Worm (Caenorhabditis elegans) whole organism, L4 larva: ENCODE results near the gene H13N06.7.

Source experiments
- D1046.2 ChIP-seq: fragments of 200-800 bp; sonication (Bioruptor generic); IDR thresholded peaks from 2 replicates; pipeline ENCODE4 v1.3.6; 2022; ENCODE audit warnings: missing genetic modification characterization, missing compliant biosample characterization
- F49E8.2 ChIP-seq: sonication (generic microtip); optimal IDR thresholded peaks from 2 replicates; lab custom pipeline; 2016; ENCODE audit warnings: missing compliant biosample characterization, mild to moderate bottlenecking, missing genetic modification characterization, borderline replicate concordance
- T20F7.1 ChIP-seq: fragments of 200-800 bp; sonication (Bioruptor generic); optimal IDR thresholded peaks from 2 replicates; lab custom pipeline; 2018; ENCODE audit warnings: mild to moderate bottlenecking, missing genetic modification characterization, missing compliant biosample characterization
- Y48G9A.11 ChIP-seq: fragments of 200-800 bp; sonication (Bioruptor generic); IDR thresholded peaks from 2 replicates; pipeline ENCODE4 v1.3.6; 2022; ENCODE audit warnings: missing genetic modification reagents, missing genetic modification characterization, missing compliant biosample characterization
- Y5F2A.4 ChIP-seq: fragments of 200-800 bp; sonication (Bioruptor generic); optimal IDR thresholded peaks from 2 replicates; lab custom pipeline; 2018; ENCODE audit warnings: mild to moderate bottlenecking, missing genetic modification characterization, missing compliant biosample characterization
- ZK337.2 ChIP-seq: fragments of 200-800 bp; sonication (Bioruptor generic); IDR thresholded peaks from 2 replicates; pipeline ENCODE4 v1.3.6; 2022; ENCODE audit warnings: missing genetic modification reagents, missing genetic modification characterization, missing compliant biosample characterization
- ZK546.5 ChIP-seq, 2 experiments: sonication (generic microtip); optimal IDR thresholded peaks; 2 replicates each; lab custom pipeline; 2017; ENCODE audit warnings: missing biosample characterization in 2 of 2, missing genetic modification characterization in 2 of 2
- aha-1 ChIP-seq: fragments of 150-350 bp; peaks from one replicate; lab custom pipeline; 2014; ENCODE audit warnings: missing biosample characterization, missing genetic modification characterization
- aly-2 ChIP-seq: sonication (generic microtip); optimal IDR thresholded peaks from 2 replicates; lab custom pipeline; 2018; ENCODE audit warnings: missing biosample characterization, missing genetic modification characterization
- dmd-9 ChIP-seq: fragments of 200-800 bp; sonication (Bioruptor generic); IDR thresholded peaks from 2 replicates; pipeline ENCODE4 v1.3.6; 2022; ENCODE audit warnings: missing genetic modification reagents, missing genetic modification characterization, missing compliant biosample characterization
- dve-1 ChIP-seq: sonication (generic microtip); optimal IDR thresholded peaks from 2 replicates; lab custom pipeline; 2017; ENCODE audit warnings: antibody characterized with exemption, mild to moderate bottlenecking, missing genetic modification characterization, missing compliant biosample characterization; ENCODE audit not compliant: insufficient read depth
- egl-43 ChIP-seq: fragments of 200-800 bp; sonication (Bioruptor generic); IDR thresholded peaks from 2 replicates; pipeline ENCODE4 v1.3.6; 2022; ENCODE audit warnings: missing genetic modification reagents, missing genetic modification characterization, missing compliant biosample characterization
- hlh-11 ChIP-seq: fragments of 200-800 bp; sonication (Bioruptor generic); optimal IDR thresholded peaks from 2 replicates; lab custom pipeline; 2018; ENCODE audit warnings: mild to moderate bottlenecking, missing genetic modification characterization, missing compliant biosample characterization
- lim-7 ChIP-seq: fragments of 200-800 bp; sonication (Bioruptor generic); IDR thresholded peaks from 2 replicates; pipeline ENCODE4 v1.3.6; 2022; ENCODE audit warnings: missing genetic modification characterization, missing compliant biosample characterization
- lin-13 ChIP-seq: fragments of 150-350 bp; optimal IDR thresholded peaks from 2 replicates; lab custom pipeline; 2014; ENCODE audit warnings: missing biosample characterization, missing genetic modification reagents, missing genetic modification characterization
- lin-29 ChIP-seq: fragments of 200-800 bp; sonication (Bioruptor generic); IDR thresholded peaks from 2 replicates; pipeline ENCODE4 v1.3.6; 2022; ENCODE audit warnings: missing genetic modification reagents, missing genetic modification characterization, missing compliant biosample characterization
- lin-38 ChIP-seq: fragments of 200-800 bp; sonication (Bioruptor generic); IDR thresholded peaks from 2 replicates; pipeline ENCODE4 v1.3.6; 2022; ENCODE audit warnings: missing genetic modification reagents, missing genetic modification characterization, missing compliant biosample characterization
- mep-1 ChIP-seq: fragments of 150-350 bp; sonication (generic microtip); optimal IDR thresholded peaks from 3 replicates; lab custom pipeline; 2014; ENCODE audit warnings: missing biosample characterization, missing genetic modification characterization
- mes-2 ChIP-seq: sonication (generic microtip); optimal IDR thresholded peaks from 2 replicates; lab custom pipeline; 2016; ENCODE audit warnings: missing genotype, mild to moderate bottlenecking, missing genetic modification characterization, missing compliant biosample characterization; ENCODE audit not compliant: poor library complexity, severe bottlenecking
- mxl-3 ChIP-seq: fragments of 200-800 bp; sonication (Bioruptor generic); optimal IDR thresholded peaks from 2 replicates; lab custom pipeline; 2018; ENCODE audit warnings: mild to moderate bottlenecking, missing genetic modification characterization, missing compliant biosample characterization
- nhr-10 ChIP-seq: fragments of 150-350 bp; optimal IDR thresholded peaks from 2 replicates; lab custom pipeline; 2014; ENCODE audit warnings: missing biosample characterization, missing genetic modification characterization
- nhr-28 ChIP-seq: fragments of 150-350 bp; optimal IDR thresholded peaks from 2 replicates; lab custom pipeline; 2014; ENCODE audit warnings: missing biosample characterization, missing genetic modification characterization
- pha-4 ChIP-seq, 2 experiments: fragments of 150-350 bp in 1 of 2; fragments of 200-800 bp in 1 of 2; sonication (Bioruptor generic) in 1 of 2; IDR thresholded peaks in 1 of 2; optimal IDR thresholded peaks in 1 of 2; 2 replicates each; pipeline versions ENCODE4 v1.3.6 to Lab custom; 2014 to 2022; ENCODE audit warnings: missing genetic modification characterization in 2 of 2, missing genetic modification reagents in 2 of 2, missing biosample characterization in 1 of 2, missing compliant biosample characterization in 1 of 2
- php-3 ChIP-seq: fragments of 200-800 bp; sonication (Bioruptor generic); IDR thresholded peaks from 2 replicates; pipeline ENCODE4 v1.3.6; 2022; ENCODE audit warnings: missing genetic modification reagents, missing genetic modification characterization, missing compliant biosample characterization
- rbr-2 ChIP-seq: sonication (generic microtip); optimal IDR thresholded peaks from 2 replicates; lab custom pipeline; 2016; ENCODE audit warnings: missing genotype, missing genetic modification characterization, missing compliant biosample characterization
- set-16 ChIP-seq: fragments of 200-800 bp; sonication (Bioruptor generic); IDR thresholded peaks from 2 replicates; pipeline ENCODE4 v1.3.6; 2022; ENCODE audit warnings: missing genetic modification reagents, missing genetic modification characterization, missing compliant biosample characterization
- skn-1 ChIP-seq: fragments of 150-350 bp; optimal IDR thresholded peaks from 2 replicates; lab custom pipeline; 2014; ENCODE audit warnings: missing biosample characterization, missing genetic modification characterization
- snpc-1.2 ChIP-seq: fragments of 200-800 bp; sonication (Bioruptor generic); IDR thresholded peaks from 2 replicates; pipeline ENCODE4 v1.3.6; 2022; ENCODE audit warnings: missing genetic modification reagents, missing genetic modification characterization, missing compliant biosample characterization
- spr-3 ChIP-seq: fragments of 200-800 bp; sonication (Bioruptor generic); optimal IDR thresholded peaks from 2 replicates; lab custom pipeline; 2018; ENCODE audit warnings: mild to moderate bottlenecking, missing genetic modification characterization, missing compliant biosample characterization
- tag-97 ChIP-seq: fragments of 200-800 bp; sonication (Bioruptor generic); IDR thresholded peaks from 2 replicates; pipeline ENCODE4 v1.3.6; 2022; ENCODE audit warnings: missing genetic modification characterization, missing compliant biosample characterization
- unc-39 ChIP-seq: sonication (generic microtip); optimal IDR thresholded peaks from 2 replicates; lab custom pipeline; 2017; ENCODE audit warnings: missing biosample characterization, missing genetic modification characterization
- unc-62 ChIP-seq, 3 experiments: fragments of 150-350 bp in 1 of 3; sonication (generic microtip); optimal IDR thresholded peaks in 2 of 3; peaks in 1 of 3; 1 replicate in 1 of 3; 2 replicates in 2 of 3; lab custom pipeline; 2014 to 2017; ENCODE audit warnings: missing biosample characterization in 3 of 3, missing genetic modification characterization in 3 of 3, missing genetic modification reagents in 3 of 3, missing genotype in 1 of 3
- zip-11 ChIP-seq: fragments of 200-800 bp; sonication (Bioruptor generic); IDR thresholded peaks from 2 replicates; pipeline ENCODE4 v1.3.6; 2022; ENCODE audit warnings: missing genetic modification characterization, missing compliant biosample characterization
- zip-2 ChIP-seq: fragments of 150-350 bp; optimal IDR thresholded peaks from 2 replicates; lab custom pipeline; 2014; ENCODE audit warnings: missing biosample characterization, missing genetic modification characterization
- ztf-11 ChIP-seq: fragments of 150-350 bp; optimal IDR thresholded peaks from 2 replicates; lab custom pipeline; 2014; ENCODE audit warnings: missing biosample characterization, missing genetic modification characterization

H13N06.7 gene

DNA sequence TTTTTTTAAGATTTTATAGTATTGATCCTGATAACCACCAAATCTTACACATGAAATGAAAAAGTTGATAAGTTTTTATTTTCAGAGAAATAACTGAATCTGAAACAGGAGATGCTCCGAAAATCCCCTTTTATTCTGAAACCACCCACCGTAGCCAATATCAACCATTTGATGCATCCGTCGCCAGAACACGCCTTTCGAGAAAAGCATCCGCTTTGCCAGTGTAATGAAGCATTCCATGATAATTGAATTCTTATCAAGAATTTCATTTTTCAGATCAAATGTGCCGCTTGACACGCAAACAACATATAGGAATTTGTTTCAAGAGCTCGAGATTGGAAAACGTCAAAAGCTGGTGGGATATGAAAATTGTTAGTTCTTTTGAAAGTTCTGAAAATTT lies 1.9 kb downstream of the H13N06.7 start, which contains the start of gene tbh-1:
TSS of gene tbh-1 (minus strand) at position 101 of the 400 bp plus-strand sequence.
- TF ChIP-seq spr-3 (GFP tag; lab: Kevin White, UChicago) (no peak), lim-7 (GFP tag; lab: Robert Waterston, UW) (no peak), mep-1 (tag; lab: Kevin White, UChicago) (no peak), rbr-2 (tag; lab: Kevin White, UChicago) (no peak), dve-1 (tag; lab: Kevin White, UChicago) (no peak)

DNA sequence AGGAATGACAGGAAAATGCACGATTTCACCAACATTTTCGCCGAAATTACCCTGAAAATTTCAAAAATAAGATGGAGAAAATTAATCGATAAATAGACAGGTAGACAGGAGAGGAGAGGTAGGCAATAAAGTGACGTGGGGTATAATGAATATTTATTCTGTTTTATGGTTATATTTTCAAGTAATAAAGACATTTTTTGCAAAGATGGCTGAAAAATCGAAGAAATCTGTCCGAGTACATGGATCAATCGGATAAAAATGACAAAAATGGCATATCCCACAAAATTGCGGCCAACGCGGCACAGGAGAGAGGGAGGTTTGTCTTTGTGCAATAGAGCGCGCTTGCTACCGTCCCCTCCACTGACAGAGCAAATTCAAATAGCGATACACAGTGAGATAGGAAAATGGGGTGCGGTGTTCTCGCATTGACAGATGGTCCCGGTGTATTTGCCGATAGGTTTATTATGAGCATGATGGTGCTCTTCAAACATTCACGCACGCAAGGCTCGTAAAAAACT lies 5.0 kb downstream of the H13N06.7 start, which contains the start of gene zipt-7.2:
TSS of gene zipt-7.2 (minus strand) at position 51 of the 518 bp plus-strand sequence.
- TF ChIP-seq dmd-9 (GFP tag; lab: Robert Waterston, UW) (no peak), Y5F2A.4 (GFP tag; lab: Kevin White, UChicago) (no peak), unc-39 (tag; lab: Kevin White, UChicago) (no peak), Y48G9A.11 (no peak), mes-2 (tag; lab: Kevin White, UChicago) (peak; percentile 63), nhr-28 (tag; lab: Kevin White, UChicago) (peak; percentile 13), unc-62 (GFP tag; optimal IDR thresholded peaks at IDR 0.05 in 1 of 2; lab: Kevin White, UChicago) (peak in 1 of 2 experiments; percentile 44), unc-62 (tag; optimal IDR thresholded peaks at IDR 0.05; lab: Kevin White, UChicago) (no peak), aha-1 (tag; lab: Kevin White, UChicago) (peak; percentile 87), lin-38 (GFP tag; lab: Robert Waterston, UW) (peak; percentile 89), hlh-11 (tag; lab: Kevin White, UChicago) (peak; percentile 28)

DNA sequence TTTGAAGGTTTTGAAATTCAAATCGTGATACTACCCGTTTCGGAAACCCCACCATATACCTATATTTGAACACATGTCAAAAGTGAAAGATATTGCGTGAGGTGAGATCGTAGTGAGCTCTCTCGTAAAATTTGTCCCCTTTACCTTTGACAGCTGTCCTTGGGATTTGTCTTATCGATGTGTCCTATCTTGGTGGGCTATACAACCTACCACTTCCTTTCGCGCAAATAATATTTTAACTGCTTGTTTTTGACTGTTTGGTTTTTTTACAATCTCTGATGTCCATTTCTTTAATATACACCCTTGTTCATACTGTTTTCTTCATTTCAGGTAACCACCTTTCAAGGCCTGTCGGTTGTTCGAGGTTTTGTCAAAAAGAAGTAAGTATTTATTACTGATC lies 6.8 kb downstream of the H13N06.7 start, which contains the start of gene eat-20:
TSS of gene eat-20 (plus strand) at position 331 of the 400 bp plus-strand sequence.
- TF ChIP-seq lin-29 (GFP tag; lab: Robert Waterston, UW) (no peak), aha-1 (tag; lab: Kevin White, UChicago) (peak; percentile 80)

DNA sequence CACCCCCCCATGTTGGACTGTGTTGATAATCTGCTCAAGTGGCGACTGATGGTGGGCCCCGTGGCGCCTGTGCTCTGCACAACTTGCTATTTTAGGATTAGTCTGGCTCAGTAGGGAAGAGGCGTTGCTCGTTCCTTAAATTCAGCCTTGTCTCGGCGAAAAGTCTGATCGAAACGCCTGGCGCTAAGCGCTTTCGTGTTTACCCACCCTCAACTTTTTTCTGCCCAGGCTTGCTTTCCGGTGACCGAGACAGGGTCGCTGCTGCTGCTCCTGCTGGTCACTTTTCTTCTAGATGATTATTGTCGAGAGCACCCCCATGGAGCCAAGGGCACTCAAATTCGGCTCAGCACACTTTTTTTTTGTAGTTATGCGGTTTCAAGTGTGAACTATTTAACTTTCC lies 11.6 kb downstream of the H13N06.7 start:
- TF ChIP-seq ztf-11 (no peak), mxl-3 (peak; percentile 7), ZK546.5 (tag; optimal IDR thresholded peaks at IDR 0.05; lab: Kevin White, UChicago) (no peak), zip-2 (tag; lab: Kevin White, UChicago) (no peak), T20F7.1 (GFP tag; lab: Kevin White, UChicago) (no peak), ZK337.2 (GFP tag; lab: Robert Waterston, UW) (no peak), skn-1 (tag; lab: Kevin White, UChicago) (no peak), set-16 (GFP tag; lab: Robert Waterston, UW) (peak; percentile 59), lin-13 (GFP tag; lab: Kevin White, UChicago) (no peak), D1046.2 (GFP tag; lab: Robert Waterston, UW) (no peak), php-3 (no peak), F49E8.2 (tag; lab: Kevin White, UChicago) (no peak), zip-11 (no peak), nhr-10 (no peak), lim-7 (GFP tag; lab: Robert Waterston, UW) (0 out of 2 replicates have a peak, but pooled peaks have one; percentile 14)

DNA sequence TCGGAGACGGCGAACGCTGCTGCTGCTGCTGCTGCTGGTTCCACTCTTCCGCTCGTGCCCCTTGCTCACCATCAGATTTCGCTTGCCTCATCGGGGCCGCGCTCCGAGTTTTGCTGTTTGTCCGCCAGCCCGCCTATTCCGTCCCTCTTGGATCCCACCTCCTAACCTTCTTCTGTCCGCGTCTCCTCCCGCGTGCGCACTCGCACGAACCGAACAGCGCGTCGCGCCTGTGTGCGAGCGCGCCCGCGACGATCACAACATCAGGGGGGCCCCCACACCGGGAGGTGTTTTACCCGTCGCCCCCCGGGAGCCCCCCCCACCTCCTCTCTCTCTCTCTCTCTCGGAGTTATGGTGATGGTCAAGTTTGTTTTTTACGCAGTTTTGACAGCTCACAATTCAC lies 12.9 kb downstream of the H13N06.7 start:
- no peak for TF ChIP-seq aly-2 (tag; lab: Kevin White, UChicago)
- TF ChIP-seq tag-97, result 0 out of 2 replicates have a peak, but pooled peaks have one; percentile 19
- 0 out of 2 replicates have a peak, but pooled peaks have one; percentile 15 for TF ChIP-seq lim-7 (GFP tag; lab: Robert Waterston, UW)
- TF ChIP-seq spr-3 (GFP tag; lab: Kevin White, UChicago), result no peak
- peak; percentile 99 for TF ChIP-seq set-16 (GFP tag; lab: Robert Waterston, UW)
- peak; percentile 62; the same call in 1 of the 2 replicates for TF ChIP-seq pha-4 (GFP tag; IDR thresholded peaks at IDR 0.05; lab: Robert Waterston, UW)
- no peak for TF ChIP-seq pha-4 (tag; optimal IDR thresholded peaks at IDR 0.05; lab: Kevin White, UChicago)
- TF ChIP-seq aha-1 (tag; lab: Kevin White, UChicago), result peak; percentile 30
- peak; percentile 68; the same call in 1 of the 2 replicates for TF ChIP-seq egl-43
- TF ChIP-seq snpc-1.2 (GFP tag; lab: Robert Waterston, UW), result 0 out of 2 replicates have a peak, but pooled peaks have one; percentile 12
